Fruit fly (Drosophila melanogaster): ENCODE data around the gene Ssb-c31a.

Gene Ssb-c31a

dm6 chr2L:8211070-8211469 lies at the start of gene Ssb-c31a:
Ssb-c31a (plus strand) TSS chr2L:8211347.
- TF ChIP-seq Myc (optimal IDR thresholded peaks at IDR 0.05) (no peak), ttk (optimal IDR thresholded peaks at IDR 0.05) (no peak), psq (optimal IDR thresholded peaks at IDR 0.05) (no peak), Sin3A (optimal IDR thresholded peaks at IDR 0.05) (no peak), h (optimal IDR thresholded peaks at IDR 0.05) (no peak), insv (optimal IDR thresholded peaks at IDR 0.05) (no peak)

DNA sequence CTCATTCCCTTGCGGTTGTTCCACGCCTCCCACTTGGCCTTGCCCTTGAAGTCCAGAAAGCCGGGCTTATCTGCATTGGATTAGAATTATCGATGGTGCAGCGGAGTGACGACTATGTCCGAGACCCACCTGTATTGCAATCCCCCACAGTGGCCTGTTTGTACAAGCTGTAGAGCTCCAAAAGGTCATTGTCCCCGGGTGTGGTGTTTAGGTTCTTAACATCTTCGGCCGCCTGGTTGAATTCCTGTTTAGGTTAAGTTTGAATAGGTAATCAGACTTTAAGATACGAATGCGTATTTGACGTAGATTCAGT lies 49.2 kb upstream of the Ssb-c31a start:
- TF ChIP-seq Sin3A (optimal IDR thresholded peaks at IDR 0.05) (no peak), ttk (optimal IDR thresholded peaks at IDR 0.05) (no peak), h (optimal IDR thresholded peaks at IDR 0.05) (no peak), insv (optimal IDR thresholded peaks at IDR 0.05) (no peak), psq (optimal IDR thresholded peaks at IDR 0.05) (no peak), Myc (optimal IDR thresholded peaks at IDR 0.05) (no peak)

DNA sequence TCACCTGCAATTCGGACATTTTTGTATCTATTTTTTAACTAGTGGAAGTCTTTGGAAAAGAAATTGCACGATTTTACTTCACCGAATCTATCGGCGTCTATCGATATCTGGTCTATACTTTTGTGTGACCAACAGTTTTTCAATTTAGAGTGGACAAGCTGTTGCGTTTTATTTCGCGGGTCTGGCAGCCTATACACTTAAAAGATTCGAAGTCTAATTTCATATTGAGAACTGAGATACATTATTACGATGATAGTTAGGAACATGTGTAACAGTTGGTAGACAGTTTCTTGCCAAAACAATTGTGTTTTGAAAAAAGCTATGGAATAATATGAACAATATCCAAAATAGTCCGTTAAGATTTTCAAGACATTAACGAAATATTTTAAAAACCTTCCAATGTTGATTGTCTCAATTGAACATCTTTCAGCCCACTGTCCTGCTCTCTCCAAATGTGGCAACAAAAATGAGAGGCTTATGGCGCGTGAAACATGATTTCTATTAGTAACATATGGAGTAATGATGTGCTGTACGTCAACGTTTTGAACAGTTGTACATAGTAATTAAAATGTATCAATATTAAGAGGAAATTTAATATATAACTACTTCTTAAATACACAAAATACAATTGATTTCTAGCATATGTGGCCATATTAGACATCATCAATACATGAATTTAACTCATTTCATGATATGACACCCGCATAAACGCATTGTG lies 48.7 kb upstream of the Ssb-c31a start, which contains the start of gene Acbp1:
TSS of gene Acbp1 (minus strand) at position 146 of the 718 bp plus-strand sequence.
- no peak for TF ChIP-seq h (optimal IDR thresholded peaks at IDR 0.05)
- TF ChIP-seq insv (optimal IDR thresholded peaks at IDR 0.05), result no peak

dm6 chr2L:8163025-8163351 lies 48.2 kb upstream of the Ssb-c31a start, which contains the start of gene Piezo:
Piezo (plus strand) TSS chr2L:8163073.
- TF ChIP-seq Myc (optimal IDR thresholded peaks at IDR 0.05), result no peak
- no peak for TF ChIP-seq h (optimal IDR thresholded peaks at IDR 0.05)
- no peak for TF ChIP-seq insv (optimal IDR thresholded peaks at IDR 0.05)
- TF ChIP-seq ttk (optimal IDR thresholded peaks at IDR 0.05), result no peak
- no peak for TF ChIP-seq Sin3A (optimal IDR thresholded peaks at IDR 0.05)
- TF ChIP-seq psq (optimal IDR thresholded peaks at IDR 0.05), result no peak

dm6 chr2L:8163588-8164166 lies 47.5 kb upstream of the Ssb-c31a start:
- TF ChIP-seq Sin3A (optimal IDR thresholded peaks at IDR 0.05), result no peak
- TF ChIP-seq ttk (optimal IDR thresholded peaks at IDR 0.05), result no peak
- TF ChIP-seq insv (optimal IDR thresholded peaks at IDR 0.05), result no peak
- TF ChIP-seq Myc (optimal IDR thresholded peaks at IDR 0.05), result no peak
- TF ChIP-seq h (optimal IDR thresholded peaks at IDR 0.05), result no peak
- TF ChIP-seq psq (optimal IDR thresholded peaks at IDR 0.05), result no peak

- TF ChIP-seq Myc (optimal IDR thresholded peaks at IDR 0.05) (no peak), Sin3A (optimal IDR thresholded peaks at IDR 0.05) (no peak), psq (optimal IDR thresholded peaks at IDR 0.05) (no peak), ttk (optimal IDR thresholded peaks at IDR 0.05) (no peak), h (optimal IDR thresholded peaks at IDR 0.05) (no peak), insv (optimal IDR thresholded peaks at IDR 0.05) (no peak)
Measured at dm6 chr2L:8164219-8164618, 46.9 kb upstream of the Ssb-c31a start.

dm6 chr2L:8165800-8166576 lies 45.2 kb upstream of the Ssb-c31a start:
- TF ChIP-seq insv (optimal IDR thresholded peaks at IDR 0.05) (no peak), psq (optimal IDR thresholded peaks at IDR 0.05) (no peak), Myc (optimal IDR thresholded peaks at IDR 0.05) (no peak), Sin3A (optimal IDR thresholded peaks at IDR 0.05) (no peak), h (optimal IDR thresholded peaks at IDR 0.05) (no peak), ttk (optimal IDR thresholded peaks at IDR 0.05) (no peak)

DNA sequence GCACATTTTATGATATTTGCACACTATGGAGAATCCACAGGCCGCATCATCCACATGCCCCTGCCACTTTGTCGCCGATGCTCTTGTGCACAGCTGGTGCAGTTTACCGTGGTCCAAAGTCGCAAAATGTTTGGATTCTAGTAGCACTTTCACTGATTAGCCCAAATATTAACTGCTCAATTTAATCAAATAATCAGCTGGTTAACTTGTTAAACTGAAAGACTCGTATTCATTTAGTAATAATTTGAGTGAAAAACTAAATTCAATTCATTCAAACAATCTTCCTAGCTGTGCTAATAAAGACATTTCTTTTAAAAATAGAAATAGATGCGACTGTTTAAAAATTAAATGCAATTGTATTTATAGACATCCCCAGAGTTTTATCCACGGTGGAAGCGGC lies 43.1 kb upstream of the Ssb-c31a start:
- no peak for TF ChIP-seq h (optimal IDR thresholded peaks at IDR 0.05)
- no peak for TF ChIP-seq Sin3A (optimal IDR thresholded peaks at IDR 0.05)
- TF ChIP-seq Myc (optimal IDR thresholded peaks at IDR 0.05), result no peak
- no peak for TF ChIP-seq insv (optimal IDR thresholded peaks at IDR 0.05)
- no peak for TF ChIP-seq ttk (optimal IDR thresholded peaks at IDR 0.05)
- no peak for TF ChIP-seq psq (optimal IDR thresholded peaks at IDR 0.05)

DNA sequence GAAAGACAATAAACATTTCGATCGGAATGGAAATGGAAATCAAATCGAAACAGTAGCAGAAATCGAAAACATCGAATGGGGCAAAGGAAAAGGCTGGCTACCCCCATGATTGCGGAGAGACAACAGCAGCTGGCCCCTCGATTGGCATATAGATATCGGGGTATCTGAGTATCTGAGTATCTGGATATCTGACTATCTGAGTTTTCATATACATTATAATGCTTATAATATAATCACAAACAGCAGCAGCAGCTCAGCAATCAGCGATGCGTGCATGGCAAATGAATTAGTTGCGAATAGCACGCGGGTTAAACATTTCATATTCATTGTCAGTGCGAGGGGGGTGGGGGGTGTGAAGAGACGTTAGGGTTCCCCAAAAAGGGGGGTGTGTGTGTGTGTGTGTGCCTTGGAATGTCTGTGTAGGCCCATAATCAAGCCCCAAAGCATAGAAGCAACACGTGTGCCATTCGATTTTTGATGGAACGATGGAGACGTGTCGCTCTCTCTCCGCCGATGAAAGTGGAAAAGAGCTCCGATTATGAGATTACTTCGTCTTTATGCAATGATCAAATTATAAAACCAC lies 40.5 kb upstream of the Ssb-c31a start:
- TF ChIP-seq h (optimal IDR thresholded peaks at IDR 0.05) (no peak), insv (optimal IDR thresholded peaks at IDR 0.05) (no peak), ttk (optimal IDR thresholded peaks at IDR 0.05) (no peak), Sin3A (optimal IDR thresholded peaks at IDR 0.05) (no peak), psq (optimal IDR thresholded peaks at IDR 0.05) (no peak), Myc (optimal IDR thresholded peaks at IDR 0.05) (no peak)

DNA sequence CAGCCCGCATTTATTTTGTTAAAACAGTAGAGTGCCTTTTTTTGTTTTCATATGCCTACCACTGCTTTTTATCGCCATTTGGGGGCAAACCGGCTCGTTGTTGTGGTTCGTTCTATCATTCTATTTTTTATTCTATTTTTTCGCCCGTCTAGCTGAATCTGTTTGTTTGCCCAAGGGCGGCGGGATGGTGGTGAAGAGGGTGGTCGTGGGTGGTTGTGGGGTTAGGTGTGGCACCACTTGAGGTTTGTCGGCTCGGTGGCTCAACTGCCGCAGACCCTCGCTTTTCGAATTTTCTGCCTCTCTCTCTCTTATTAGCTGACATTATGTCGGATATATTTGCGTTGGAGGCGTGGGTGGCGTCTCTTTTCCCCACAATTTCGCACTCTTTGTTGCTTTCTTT lies 39.6 kb upstream of the Ssb-c31a start:
- TF ChIP-seq Sin3A (optimal IDR thresholded peaks at IDR 0.05) (no peak), psq (optimal IDR thresholded peaks at IDR 0.05) (no peak), Myc (optimal IDR thresholded peaks at IDR 0.05) (no peak), h (optimal IDR thresholded peaks at IDR 0.05) (no peak), insv (optimal IDR thresholded peaks at IDR 0.05) (no peak), ttk (optimal IDR thresholded peaks at IDR 0.05) (no peak)

DNA sequence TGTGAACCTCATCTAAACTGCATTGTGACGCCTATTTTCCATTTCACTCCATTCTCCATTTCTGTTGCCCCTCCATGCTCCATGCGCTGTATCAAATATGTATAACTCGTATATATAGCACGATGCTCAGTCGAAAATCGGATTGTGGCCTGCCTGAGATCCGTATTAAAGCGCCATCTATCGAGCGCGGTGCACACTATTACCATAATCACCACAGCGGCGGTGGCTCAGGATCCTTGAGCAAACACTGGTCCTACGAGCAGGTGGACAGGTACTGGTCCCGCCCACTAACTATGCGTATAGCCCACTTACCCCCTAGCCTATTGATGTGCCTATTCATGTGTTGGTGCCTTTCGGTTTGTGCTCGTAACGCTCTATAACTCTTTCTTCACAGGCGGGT lies 26.1 kb upstream of the Ssb-c31a start:
- no peak for TF ChIP-seq psq (optimal IDR thresholded peaks at IDR 0.05)
- TF ChIP-seq Myc (optimal IDR thresholded peaks at IDR 0.05), result no peak
- TF ChIP-seq Sin3A (optimal IDR thresholded peaks at IDR 0.05), result no peak
- TF ChIP-seq insv (optimal IDR thresholded peaks at IDR 0.05), result no peak
- no peak for TF ChIP-seq h (optimal IDR thresholded peaks at IDR 0.05)
- no peak for TF ChIP-seq ttk (optimal IDR thresholded peaks at IDR 0.05)

dm6 chr2L:8190681-8191080 lies 20.5 kb upstream of the Ssb-c31a start, which contains the start of gene CG34134:
CG34134 (minus strand) TSS chr2L:8190781.
- TF ChIP-seq insv (optimal IDR thresholded peaks at IDR 0.05) (no peak), h (optimal IDR thresholded peaks at IDR 0.05) (no peak), psq (optimal IDR thresholded peaks at IDR 0.05) (no peak), Myc (optimal IDR thresholded peaks at IDR 0.05) (no peak), ttk (optimal IDR thresholded peaks at IDR 0.05) (no peak), Sin3A (optimal IDR thresholded peaks at IDR 0.05) (no peak)
